Fruit fly (Drosophila melanogaster): ENCODE measurements around the gene CG12379.

DNA sequence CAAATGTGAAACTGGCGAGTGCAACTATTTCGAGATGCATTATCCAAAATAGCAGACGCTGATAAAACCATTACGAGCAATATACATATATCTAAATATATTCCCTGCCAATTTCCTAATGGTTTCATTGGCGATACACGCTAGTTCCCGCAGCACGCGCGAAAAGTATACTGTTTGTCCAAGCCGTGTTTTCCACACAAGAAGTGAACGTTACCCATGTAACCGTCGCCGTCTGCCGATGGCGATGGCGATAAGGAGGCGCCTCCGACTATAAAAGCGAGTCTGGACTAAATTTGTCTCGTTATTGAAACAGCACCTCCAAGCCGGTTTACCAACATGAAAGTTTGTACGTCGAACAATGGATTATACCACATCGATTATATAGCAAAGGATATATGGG lies 45.0 kb upstream of the CG12379 start, which contains the start of gene CG43673:
- TF ChIP-seq HLH106 (tag; optimal IDR thresholded peaks at IDR 0.05): no peak
- no peak for TF ChIP-seq Hr78 (GFP tag; optimal IDR thresholded peaks at IDR 0.05)
- TF ChIP-seq CG9705 (GFP tag; optimal IDR thresholded peaks at IDR 0.05): no peak
- no peak for TF ChIP-seq Abd-B (GFP tag; optimal IDR thresholded peaks at IDR 0.05)
- TF ChIP-seq dsf (GFP tag; optimal IDR thresholded peaks at IDR 0.05; ENCODE audit: borderline replicate concordance): no peak
